Worm (Caenorhabditis elegans): ENCODE results near the gene nhr-239.

DNA sequence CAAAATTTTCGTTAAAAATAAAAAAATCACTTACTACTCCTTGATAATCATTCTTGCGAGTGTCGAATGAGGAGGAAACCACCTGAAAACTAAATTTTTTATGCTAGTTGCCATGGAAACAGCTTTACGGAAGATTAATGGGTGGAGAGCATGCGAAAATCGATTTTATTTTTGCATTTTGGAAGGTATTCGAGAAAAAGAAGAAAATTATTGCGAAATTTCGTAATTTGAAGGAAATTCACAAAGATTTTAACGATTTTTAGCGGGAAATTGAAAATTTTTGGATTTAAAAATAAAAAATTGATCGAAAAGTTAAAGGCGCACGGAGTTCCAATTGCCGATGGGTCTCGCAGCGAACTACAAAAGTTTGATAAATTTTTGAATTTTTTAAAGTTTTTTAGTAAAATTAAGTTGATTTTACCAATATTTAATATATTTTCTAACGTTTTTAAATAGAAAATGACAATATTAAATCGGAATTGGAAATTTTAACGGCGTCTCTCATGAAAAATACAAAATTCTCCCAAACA is 14.2 kb downstream of the nhr-239 start, which contains the start of gene Y54F10AR.1:
- TF ChIP-seq elt-1 (tag; optimal IDR thresholded peaks at IDR 0.05) (no peak), nhr-12 (tag; optimal IDR thresholded peaks at IDR 0.05) (no peak), jun-1 (tag; optimal IDR thresholded peaks at IDR 0.05) (no peak), hmg-11 (tag; optimal IDR thresholded peaks at IDR 0.05) (no peak), egl-27 (tag; optimal IDR thresholded peaks at IDR 0.05) (no peak), R02D3.7 (tag; optimal IDR thresholded peaks at IDR 0.05) (no peak), unc-39 (tag; optimal IDR thresholded peaks at IDR 0.05) (no peak), nfya-1 (tag; optimal IDR thresholded peaks at IDR 0.05; ENCODE audit: insufficient read depth) (no peak), fos-1 (tag; optimal IDR thresholded peaks at IDR 0.05) (no peak), unc-62 (GFP tag; optimal IDR thresholded peaks at IDR 0.05) (no peak), nhr-76 (tag; optimal IDR thresholded peaks at IDR 0.05) (no peak), nhr-237 (tag; optimal IDR thresholded peaks at IDR 0.05) (no peak), nhr-77 (tag; optimal IDR thresholded peaks at IDR 0.05) (no peak), egl-5 (tag; optimal IDR thresholded peaks at IDR 0.05) (no peak)
